Worm (Caenorhabditis elegans): ENCODE results near the gene agr-1.

ce11 chrII:6741428-6741827 lies 33.5 kb downstream of the agr-1 start, which contains the start of gene exos-8:
- no peak for TF ChIP-seq snpc-4 (tag; optimal IDR thresholded peaks at IDR 0.05)
- TF ChIP-seq sea-2 (GFP tag; optimal IDR thresholded peaks at IDR 0.05), result no peak
- TF ChIP-seq pqm-1 (tag; optimal IDR thresholded peaks at IDR 0.05), result peak; percentile 49
- peak; percentile 80 for TF ChIP-seq pha-4 (tag; optimal IDR thresholded peaks at IDR 0.05)
- TF ChIP-seq elt-1 (tag; optimal IDR thresholded peaks at IDR 0.05), result no peak
- TF ChIP-seq unc-39 (tag; optimal IDR thresholded peaks at IDR 0.05), result no peak
- TF ChIP-seq unc-62 (GFP tag; optimal IDR thresholded peaks at IDR 0.05), result no peak
- TF ChIP-seq nfya-1 (tag; optimal IDR thresholded peaks at IDR 0.05; ENCODE audit: insufficient read depth), result peak; percentile 65
- no peak for TF ChIP-seq nhr-237 (tag; optimal IDR thresholded peaks at IDR 0.05)
- TF ChIP-seq nhr-28 (tag; optimal IDR thresholded peaks at IDR 0.05), result no peak
- no peak for TF ChIP-seq fos-1 (tag; optimal IDR thresholded peaks at IDR 0.05)
- no peak for TF ChIP-seq zag-1 (tag; optimal IDR thresholded peaks at IDR 0.05)

Data from whole organism, L3 larva.